Fruit fly (Drosophila melanogaster) whole organism, embryonic: ENCODE measurements around the gene Spn75F.

ENCODE experiments used
- Adf1 ChIP-seq: fragments of 200-800 bp; sonication (Bioruptor generic); IDR thresholded peaks from 2 replicates; pipeline ENCODE4 v1.3.6; 2022; ENCODE audit warnings: missing biosample characterization, missing genetic modification characterization
- BtbVII ChIP-seq: fragments of 200-800 bp; sonication (Bioruptor generic); optimal IDR thresholded peaks from 3 replicates; lab custom pipeline; 2017; ENCODE audit warnings: missing biosample characterization, mild to moderate bottlenecking, missing genetic modification characterization
- CG10147 ChIP-seq: fragments of 200-800 bp; sonication (Bioruptor generic); optimal IDR thresholded peaks from 2 replicates; lab custom pipeline; 2019; ENCODE audit warnings: missing biosample characterization, mild to moderate bottlenecking, missing genetic modification characterization, moderate library complexity
- CG12744 ChIP-seq: fragments of 200-800 bp; sonication (Bioruptor generic); optimal IDR thresholded peaks from 2 replicates; lab custom pipeline; 2016; ENCODE audit warnings: missing biosample characterization, missing genetic modification characterization
- CG14710 ChIP-seq: fragments of 200-800 bp; sonication (Bioruptor generic); optimal IDR thresholded peaks from 3 replicates; lab custom pipeline; 2019; ENCODE audit warnings: missing biosample characterization, mild to moderate bottlenecking, missing genetic modification characterization, moderate library complexity
- CG15269 ChIP-seq: fragments of 200-800 bp; sonication (Bioruptor generic); optimal IDR thresholded peaks from 2 replicates; lab custom pipeline; 2018; ENCODE audit warnings: missing biosample characterization, mild to moderate bottlenecking, missing genetic modification characterization, moderate library complexity
- CG1529 ChIP-seq: fragments of 200-800 bp; sonication (Bioruptor generic); optimal IDR thresholded peaks from 3 replicates; lab custom pipeline; 2018; ENCODE audit warnings: missing biosample characterization, missing genetic modification characterization
- CG15514 ChIP-seq: fragments of 200-800 bp; sonication (Bioruptor generic); optimal IDR thresholded peaks from 3 replicates; lab custom pipeline; 2017; ENCODE audit warnings: missing biosample characterization, missing genetic modification characterization, mild to moderate bottlenecking, moderate library complexity, missing genetic modification reagents
- CG17359 ChIP-seq: fragments of 200-800 bp; sonication (Bioruptor generic); optimal IDR thresholded peaks from 3 replicates; lab custom pipeline; 2018; ENCODE audit warnings: missing biosample characterization, mild to moderate bottlenecking, missing genetic modification characterization, moderate library complexity
- CG2678 ChIP-seq: fragments of 200-800 bp; sonication (Bioruptor generic); optimal IDR thresholded peaks from 3 replicates; lab custom pipeline; 2019; ENCODE audit warnings: missing biosample characterization, mild to moderate bottlenecking, missing genetic modification characterization, moderate library complexity
- CG3065 ChIP-seq: fragments of 200-800 bp; sonication (Bioruptor generic); optimal IDR thresholded peaks from 2 replicates; lab custom pipeline; 2016; ENCODE audit warnings: missing biosample characterization, missing genetic modification characterization
- CG32772 ChIP-seq: fragments of 200-800 bp; sonication (Bioruptor generic); IDR thresholded peaks from 2 replicates; pipeline ENCODE4 v1.3.6; 2022; ENCODE audit warnings: missing biosample characterization, missing genetic modification characterization
- CG3407 ChIP-seq: fragments of 200-800 bp; sonication (Bioruptor generic); optimal IDR thresholded peaks from 2 replicates; lab custom pipeline; 2018; ENCODE audit warnings: missing biosample characterization, mild to moderate bottlenecking, missing genetic modification characterization
- CG6791 ChIP-seq: fragments of 200-800 bp; sonication (Bioruptor generic); IDR thresholded peaks from 3 replicates; pipeline ENCODE4 v1.3.6; 2022; ENCODE audit warnings: missing biosample characterization, missing genetic modification characterization; ENCODE audit not compliant: partially characterized antibody
- D19B ChIP-seq: fragments of 200-800 bp; sonication (Bioruptor generic); optimal IDR thresholded peaks from 2 replicates; lab custom pipeline; 2017; ENCODE audit warnings: missing biosample characterization, mild to moderate bottlenecking, missing genetic modification characterization
- Deaf1 ChIP-seq: fragments of 200-800 bp; optimal IDR thresholded peaks from 3 replicates; lab custom pipeline; 2019; ENCODE audit warnings: missing biosample characterization, mild to moderate bottlenecking, missing genetic modification characterization, moderate library complexity
- Dp ChIP-seq: fragments of 200-800 bp; sonication (Bioruptor generic); optimal IDR thresholded peaks from 2 replicates; lab custom pipeline; 2018; ENCODE audit warnings: missing biosample characterization, mild to moderate bottlenecking, missing genetic modification characterization, moderate library complexity
- Lim3 ChIP-seq: fragments of 200-800 bp; sonication (Bioruptor generic); IDR thresholded peaks from 2 replicates; pipeline ENCODE4 v1.3.6; 2022; ENCODE audit warnings: missing biosample characterization, missing genetic modification characterization
- Lpt ChIP-seq: fragments of >200 bp; optimal IDR thresholded peaks from 2 replicates; lab custom pipeline; 2018; ENCODE audit warnings: missing biosample characterization, missing genetic modification characterization
- Med ChIP-seq: fragments of 200-800 bp; sonication (Bioruptor generic); peaks from one replicate; lab custom pipeline; 2016; ENCODE audit warnings: missing biosample characterization, missing genetic modification characterization, mild to moderate bottlenecking, inconsistent platforms, moderate library complexity
- Mes4 ChIP-seq: fragments of 200-800 bp; sonication (Bioruptor generic); optimal IDR thresholded peaks from 2 replicates; lab custom pipeline; 2016; ENCODE audit warnings: missing biosample characterization, missing genetic modification characterization
- NfI ChIP-seq: fragments of 200-800 bp; sonication (Bioruptor generic); optimal IDR thresholded peaks from 3 replicates; lab custom pipeline; 2018; ENCODE audit warnings: missing biosample characterization, mild to moderate bottlenecking, missing genetic modification characterization, moderate library complexity
- Ptx1 ChIP-seq: fragments of 200-800 bp; sonication (Bioruptor generic); IDR thresholded peaks from 2 replicates; pipeline ENCODE4 v1.3.6; 2022; ENCODE audit warnings: missing biosample characterization, missing genetic modification characterization
- Xbp1 ChIP-seq: fragments of 200-800 bp; sonication (Bioruptor generic); optimal IDR thresholded peaks from 3 replicates; lab custom pipeline; 2016; ENCODE audit warnings: missing biosample characterization, mild to moderate bottlenecking, missing genetic modification characterization
- ap ChIP-seq: fragments of 200-800 bp; sonication (Bioruptor generic); IDR thresholded peaks from 2 replicates; pipeline ENCODE4 v1.3.6; 2022; ENCODE audit warnings: missing biosample characterization, missing genetic modification characterization
- cato ChIP-seq: fragments of 200-800 bp; sonication (Bioruptor generic); optimal IDR thresholded peaks from 2 replicates; lab custom pipeline; 2016; ENCODE audit warnings: missing biosample characterization, missing genetic modification characterization, borderline replicate concordance
- dmrt99B ChIP-seq: fragments of 200-800 bp; sonication (Bioruptor generic); optimal IDR thresholded peaks from 2 replicates; lab custom pipeline; 2018; ENCODE audit warnings: missing biosample characterization, mild to moderate bottlenecking, missing genetic modification characterization, moderate library complexity
- ewg ChIP-seq: fragments of 200-800 bp; sonication (Bioruptor generic); optimal IDR thresholded peaks from 3 replicates; lab custom pipeline; 2017; ENCODE audit warnings: mild to moderate bottlenecking, missing biosample characterization, missing genetic modification reagents, missing genetic modification characterization
- eyg ChIP-seq: fragments of 200-800 bp; sonication (Bioruptor generic); optimal IDR thresholded peaks from 3 replicates; lab custom pipeline; 2016; ENCODE audit warnings: missing biosample characterization, missing genetic modification characterization
- fd96Cb ChIP-seq: fragments of 200-800 bp; sonication (Bioruptor generic); optimal IDR thresholded peaks from 2 replicates; lab custom pipeline; 2018; ENCODE audit warnings: missing biosample characterization, mild to moderate bottlenecking, missing genetic modification characterization, moderate library complexity
- ftz-f1 ChIP-seq: fragments of 200-800 bp; sonication (Bioruptor generic); optimal IDR thresholded peaks from 2 replicates; lab custom pipeline; 2016; ENCODE audit warnings: missing biosample characterization, missing genetic modification characterization
- gem ChIP-seq: fragments of 200-800 bp; sonication (Bioruptor generic); optimal IDR thresholded peaks from 2 replicates; lab custom pipeline; 2019; ENCODE audit warnings: missing biosample characterization, mild to moderate bottlenecking, missing genetic modification characterization, moderate library complexity
- gsb ChIP-seq: fragments of 200-800 bp; sonication (Bioruptor generic); IDR thresholded peaks from 2 replicates; pipeline ENCODE4 v1.3.6; 2022; ENCODE audit warnings: missing biosample characterization, missing genetic modification characterization
- hbn ChIP-seq: fragments of 200-800 bp; sonication (Bioruptor generic); IDR thresholded peaks from 2 replicates; pipeline ENCODE4 v1.3.6; 2022; ENCODE audit warnings: missing biosample characterization, missing genetic modification characterization; ENCODE audit not compliant: partially characterized antibody
- jigr1 ChIP-seq: fragments of 200-800 bp; sonication (Bioruptor generic); IDR thresholded peaks from 3 replicates; pipeline ENCODE4 v1.3.6; 2022; ENCODE audit warnings: missing biosample characterization, missing genetic modification characterization
- lmd ChIP-seq: fragments of 200-800 bp; sonication (Bioruptor generic); IDR thresholded peaks from 2 replicates; pipeline ENCODE4 v1.3.6; 2022; ENCODE audit warnings: missing biosample characterization, missing genetic modification characterization
- maf-S ChIP-seq: fragments of 200-800 bp; sonication (Bioruptor generic); optimal IDR thresholded peaks from 2 replicates; lab custom pipeline; 2016; ENCODE audit warnings: missing biosample characterization, missing genetic modification characterization
- mam ChIP-seq: fragments of 200-800 bp; sonication (Bioruptor generic); optimal IDR thresholded peaks from 3 replicates; lab custom pipeline; 2016; ENCODE audit warnings: missing biosample characterization, missing genetic modification characterization
- pho ChIP-seq: fragments of 200-800 bp; sonication (Bioruptor generic); optimal IDR thresholded peaks from 2 replicates; lab custom pipeline; 2016; ENCODE audit warnings: missing biosample characterization, missing genetic modification characterization
- salm ChIP-seq: fragments of 200-800 bp; sonication (Bioruptor generic); optimal IDR thresholded peaks from 2 replicates; lab custom pipeline; 2018; ENCODE audit warnings: missing biosample characterization, mild to moderate bottlenecking, missing genetic modification characterization
- sens ChIP-seq: fragments of 200-800 bp; sonication (Bioruptor generic); peaks from one replicate; lab custom pipeline; 2016; ENCODE audit warnings: missing biosample characterization, missing genetic modification characterization
- sens-2 ChIP-seq: fragments of 200-800 bp; sonication (Bioruptor generic); IDR thresholded peaks from 2 replicates; pipeline ENCODE4 v1.3.6; 2022; ENCODE audit warnings: missing biosample characterization, missing genetic modification characterization
- sr ChIP-seq: fragments of 200-800 bp; sonication (Bioruptor generic); IDR thresholded peaks from 3 replicates; pipeline ENCODE4 v1.3.6; 2022; ENCODE audit warnings: missing biosample characterization, missing genetic modification characterization
- trh ChIP-seq: fragments of 200-800 bp; sonication (Bioruptor generic); optimal IDR thresholded peaks from 2 replicates; lab custom pipeline; 2016; ENCODE audit warnings: missing biosample characterization, missing genetic modification characterization
- vnd ChIP-seq: fragments of 200-800 bp; sonication (Bioruptor generic); IDR thresholded peaks from 3 replicates; pipeline ENCODE4 v1.3.6; 2022; ENCODE audit warnings: missing biosample characterization, missing genetic modification characterization; ENCODE audit not compliant: partially characterized antibody
- vvl ChIP-seq: fragments of 200-800 bp; sonication (Bioruptor generic); IDR thresholded peaks from 2 replicates; pipeline ENCODE4 v1.3.6; 2022; ENCODE audit warnings: missing biosample characterization, missing genetic modification characterization
- zf30C ChIP-seq: fragments of 200-800 bp; sonication (Bioruptor generic); optimal IDR thresholded peaks from 3 replicates; lab custom pipeline; 2018; ENCODE audit warnings: missing biosample characterization, mild to moderate bottlenecking, missing genetic modification characterization

Spn75F gene

DNA sequence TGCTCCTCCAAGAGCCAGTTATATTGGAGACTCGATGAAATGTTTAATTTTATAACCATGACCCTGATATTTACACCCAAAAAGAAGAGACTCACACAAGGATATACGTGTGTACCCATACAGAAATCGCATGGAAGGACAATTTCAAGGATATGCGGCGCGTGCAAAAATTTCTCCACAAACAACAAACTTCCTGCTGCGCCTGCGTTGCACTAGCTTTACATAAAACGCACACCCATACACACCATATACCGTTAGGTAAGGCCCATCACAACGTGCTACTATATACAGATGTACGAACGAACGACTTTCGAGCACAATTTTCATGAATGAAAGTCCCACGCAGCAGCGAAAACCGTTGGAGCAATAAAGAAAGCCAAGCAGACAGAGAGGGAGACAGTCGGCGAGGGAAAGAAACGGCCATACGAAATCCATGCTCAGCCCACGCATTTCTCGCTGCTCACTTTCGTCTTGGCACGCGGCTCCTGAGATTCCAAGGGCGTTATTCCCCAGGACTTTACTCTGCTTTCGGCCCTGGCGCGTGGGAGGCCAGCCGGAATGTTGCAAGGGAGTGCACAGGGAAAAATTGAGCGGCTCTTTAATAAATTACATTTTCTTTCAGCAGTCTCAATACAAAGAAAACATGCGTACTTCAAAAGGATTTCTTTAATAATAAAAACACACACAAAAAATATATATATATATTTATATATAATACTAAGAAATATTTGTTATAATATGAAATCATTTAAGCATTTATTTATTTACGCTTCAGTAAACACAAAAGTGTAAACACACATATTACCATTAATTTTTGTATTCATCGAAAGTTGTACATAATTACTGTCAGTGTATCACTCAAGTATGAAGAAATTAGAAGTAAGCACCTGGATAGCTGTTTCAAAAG, 41.8 kb downstream of the Spn75F start (continued):
- no peak for TF ChIP-seq CG32772 (GFP tag; lab: Robert Waterston, UW)
- TF ChIP-seq Adf1 (GFP tag; lab: Robert Waterston, UW), result peak; percentile 28; the same call in 1 of the 2 replicates
- TF ChIP-seq gsb (GFP tag; lab: Robert Waterston, UW), result no peak
- TF ChIP-seq CG15269 (tag; lab: Kevin White, UChicago), result peak; percentile 38
- no peak for TF ChIP-seq CG3407 (GFP tag; lab: Kevin White, UChicago)
- peak; percentile 77 for TF ChIP-seq gem
- TF ChIP-seq CG10147 (GFP tag; lab: Kevin White, UChicago), result peak; percentile 27
- peak; percentile 23 for TF ChIP-seq Xbp1
- TF ChIP-seq eyg (GFP tag; lab: Kevin White, UChicago), result no peak
- no peak for TF ChIP-seq Deaf1
- TF ChIP-seq CG14710 (tag; lab: Kevin White, UChicago), result peak; percentile 35
- TF ChIP-seq maf-S (GFP tag; lab: Kevin White, UChicago), result no peak
- TF ChIP-seq Mes4, result no peak
- TF ChIP-seq CG6791 (GFP tag; lab: Robert Waterston, UW), result no peak
- TF ChIP-seq zf30C, result no peak
- TF ChIP-seq Dp (GFP tag; lab: Kevin White, UChicago), result no peak
- peak; percentile 44 for TF ChIP-seq fd96Cb (tag; lab: Kevin White, UChicago)
- peak; percentile 19; the same call in 1 of the 2 replicates for TF ChIP-seq Ptx1
- TF ChIP-seq CG2678 (tag; lab: Kevin White, UChicago), result peak; percentile 61
- peak; percentile 31 for TF ChIP-seq CG17359 (tag; lab: Kevin White, UChicago)
- TF ChIP-seq ewg (GFP tag; lab: Kevin White, UChicago), result peak; percentile 76
- no peak for TF ChIP-seq pho (GFP tag; lab: Kevin White, UChicago)

dm6 chr3L:19086364-19087200, 42.9 kb downstream of the Spn75F start, which contains the start of gene Mkp3:
Gene Mkp3 (minus strand): TSS chr3L:19086426.
- TF ChIP-seq BtbVII (peak; percentile 93), D19B (GFP tag; lab: Kevin White, UChicago) (peak; percentile 82), dmrt99B (peak; percentile 92), salm (tag; lab: Kevin White, UChicago) (peak; percentile 92), mam (GFP tag; lab: Kevin White, UChicago) (peak; percentile 31), trh (GFP tag; lab: Kevin White, UChicago) (peak; percentile 66), NfI (GFP tag; lab: Kevin White, UChicago) (peak; percentile 89), sr (GFP tag; lab: Robert Waterston, UW) (peak; percentile 31; the same call in 1 of the 3 replicates), ap (GFP tag; lab: Robert Waterston, UW) (peak; percentile 76), sens-2 (GFP tag; lab: Robert Waterston, UW) (no peak), CG12744 (no peak), vvl (GFP tag; lab: Robert Waterston, UW) (peak; percentile 94), cato (GFP tag; lab: Kevin White, UChicago) (peak; percentile 31), CG15514 (peak; percentile 84), vnd (no peak), hbn (GFP tag; lab: Robert Waterston, UW) (no peak), Ptx1 (peak; percentile 94), Med (GFP tag; lab: Kevin White, UChicago) (peak; percentile 86), CG3065 (peak; percentile 17), Lpt (no peak), lmd (GFP tag; lab: Robert Waterston, UW) (peak; percentile 89), jigr1 (GFP tag; lab: Robert Waterston, UW) (no peak), Lim3 (0 out of 2 replicates have a peak, but pooled peaks have one; percentile 6), ftz-f1 (GFP tag; lab: Kevin White, UChicago) (no peak), CG1529 (GFP tag; lab: Kevin White, UChicago) (peak; percentile 82), sens (GFP tag; lab: Kevin White, UChicago) (peak; percentile 75)
